Worm (Caenorhabditis elegans): Measurements from ENCODE around the gene lpr-5.

lpr-5 gene

DNA sequence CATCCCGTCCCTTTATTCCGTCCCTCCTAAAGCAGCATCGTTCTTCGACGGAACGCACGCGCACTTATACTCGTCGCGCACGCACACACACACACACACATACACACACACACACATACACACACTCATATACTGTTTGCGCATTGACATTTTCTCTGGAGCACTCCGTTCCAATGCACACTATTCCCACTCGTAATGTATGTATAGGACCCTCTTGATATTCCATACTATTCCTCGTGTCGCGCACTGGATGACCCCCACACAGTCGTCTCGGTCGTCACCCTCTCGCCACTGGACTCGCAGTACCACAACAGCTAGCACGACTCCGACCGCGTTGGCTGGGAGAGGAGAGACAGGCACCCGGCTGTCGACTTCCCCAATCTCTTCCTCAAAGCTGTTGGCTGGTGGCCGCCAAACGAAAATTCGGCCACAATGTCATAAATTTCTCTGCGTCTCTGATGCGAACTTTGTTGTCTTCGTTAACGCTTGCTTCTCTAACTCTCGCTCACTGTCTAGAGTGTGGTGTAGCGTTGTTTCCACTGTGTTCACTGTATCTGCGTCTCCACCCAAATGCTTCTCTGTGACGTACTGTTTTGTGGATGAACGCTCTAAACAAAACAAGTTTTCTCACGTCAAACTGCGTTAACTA, 30.8 kb upstream of the lpr-5 start (continued):
- TF ChIP-seq unc-86 (tag; optimal IDR thresholded peaks at IDR 0.05) (no peak), hlh-6 (tag; optimal IDR thresholded peaks at IDR 0.05) (peak; percentile 77), lim-6 (tag; optimal IDR thresholded peaks at IDR 0.05) (peak; percentile 45), pha-4 (tag; optimal IDR thresholded peaks at IDR 0.05) (no peak), ttx-3 (tag; optimal IDR thresholded peaks at IDR 0.05) (no peak), unc-42 (tag; optimal IDR thresholded peaks at IDR 0.05) (peak; percentile 85), nhr-11 (tag; optimal IDR thresholded peaks at IDR 0.05) (no peak), ztf-16 (tag; optimal IDR thresholded peaks at IDR 0.05) (peak; percentile 64), tbx-2 (tag; optimal IDR thresholded peaks at IDR 0.05) (peak; percentile 96), unc-3 (GFP tag; conservative IDR thresholded peaks at IDR 0.05) (0 out of 2 replicates have a peak, but pooled peaks have one; percentile 14), unc-3 (tag; optimal IDR thresholded peaks at IDR 0.05) (no peak), K09A11.1 (tag; optimal IDR thresholded peaks at IDR 0.05; ENCODE audit: insufficient read depth) (peak; percentile 16), dve-1 (tag; optimal IDR thresholded peaks at IDR 0.05) (peak; percentile 52), tbx-7 (tag; optimal IDR thresholded peaks at IDR 0.05) (peak; percentile 58), sox-2 (GFP tag; IDR thresholded peaks at IDR 0.05) (no peak), npax-4 (tag; optimal IDR thresholded peaks at IDR 0.05) (no peak), fkh-6 (tag; optimal IDR thresholded peaks at IDR 0.05) (no peak), hlh-8 (tag; optimal IDR thresholded peaks at IDR 0.05) (peak; percentile 69), ceh-14 (tag; optimal IDR thresholded peaks at IDR 0.05) (peak; percentile 80), pag-3 (tag; optimal IDR thresholded peaks at IDR 0.05; ENCODE audit: borderline replicate concordance) (peak; percentile 58), rnt-1 (tag; optimal IDR thresholded peaks at IDR 0.05) (peak; percentile 94), ceh-45 (GFP tag; IDR thresholded peaks at IDR 0.05) (no peak)

ce11 chrX:11031869-11032268, 30.1 kb upstream of the lpr-5 start:
- TF ChIP-seq ceh-18 (tag; optimal IDR thresholded peaks at IDR 0.05) (no peak), C38D4.7 (GFP tag; optimal IDR thresholded peaks at IDR 0.05) (peak; percentile 33), ceh-24 (tag; optimal IDR thresholded peaks at IDR 0.05) (no peak), lin-11 (tag; optimal IDR thresholded peaks at IDR 0.05) (no peak), fkh-6 (tag; optimal IDR thresholded peaks at IDR 0.05) (no peak), fkh-10 (GFP tag; optimal IDR thresholded peaks at IDR 0.05) (no peak), ceh-34 (tag; optimal IDR thresholded peaks at IDR 0.05) (no peak), zip-5 (tag; optimal IDR thresholded peaks at IDR 0.05) (no peak), unc-42 (tag; optimal IDR thresholded peaks at IDR 0.05) (peak; percentile 16), pros-1 (tag; optimal IDR thresholded peaks at IDR 0.05) (peak; percentile 61), K09A11.1 (tag; optimal IDR thresholded peaks at IDR 0.05; ENCODE audit: insufficient read depth) (no peak), pat-9 (tag; optimal IDR thresholded peaks at IDR 0.05) (no peak)

DNA sequence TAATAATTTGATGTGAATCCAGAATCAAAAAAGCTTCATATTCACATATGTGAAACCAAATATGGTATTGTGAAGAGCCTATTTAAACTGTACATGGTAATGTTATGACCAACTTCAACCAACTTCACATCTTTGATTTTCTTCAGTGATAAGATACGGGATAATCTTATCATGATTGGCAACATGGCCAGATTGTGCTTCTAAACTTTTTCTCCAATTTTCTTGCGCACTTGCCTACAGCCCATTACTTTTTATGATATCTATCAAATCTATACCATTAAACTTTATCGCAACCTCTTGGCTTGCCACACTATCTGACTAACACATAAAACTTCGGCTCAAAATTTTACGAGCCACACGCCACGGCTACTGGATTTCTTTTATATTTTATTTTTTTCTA, 29.5 kb upstream of the lpr-5 start:
- TF ChIP-seq pqm-1 (tag; optimal IDR thresholded peaks at IDR 0.05) (no peak), ama-1 (optimal IDR thresholded peaks at IDR 0.05) (no peak), fkh-10 (GFP tag; optimal IDR thresholded peaks at IDR 0.05) (no peak), eyg-1 (tag; optimal IDR thresholded peaks at IDR 0.05) (no peak), ceh-22 (tag; optimal IDR thresholded peaks at IDR 0.05) (no peak), mec-3 (tag; optimal IDR thresholded peaks at IDR 0.05; ENCODE audit: borderline replicate concordance) (no peak), sox-4 (tag; optimal IDR thresholded peaks at IDR 0.05) (no peak), unc-3 (GFP tag; conservative IDR thresholded peaks at IDR 0.05) (no peak), unc-3 (tag; optimal IDR thresholded peaks at IDR 0.05) (no peak), ceh-45 (GFP tag; IDR thresholded peaks at IDR 0.05) (no peak), nhr-232 (tag; optimal IDR thresholded peaks at IDR 0.05) (no peak), hlh-30 (tag; optimal IDR thresholded peaks at IDR 0.05; ENCODE audit: insufficient read depth) (no peak), rnt-1 (tag; optimal IDR thresholded peaks at IDR 0.05) (no peak), odd-2 (tag; optimal IDR thresholded peaks at IDR 0.05) (no peak), unc-86 (tag; optimal IDR thresholded peaks at IDR 0.05) (no peak), pha-4 (tag; optimal IDR thresholded peaks at IDR 0.05) (no peak), unc-55 (GFP tag; optimal IDR thresholded peaks at IDR 0.05) (no peak), pag-3 (tag; optimal IDR thresholded peaks at IDR 0.05; ENCODE audit: borderline replicate concordance) (no peak), K02D7.2 (tag; optimal IDR thresholded peaks at IDR 0.05) (no peak)

Data from whole organism, late embryonic.